Worm (Caenorhabditis elegans) whole organism, late embryonic: ENCODE data around the gene F49F1.9.

Experiments used
- F13H6.1 ChIP-seq: sonication (generic microtip); optimal IDR thresholded peaks from 2 replicates; lab custom pipeline; 2016; ENCODE audit warnings: missing genetic modification characterization, missing compliant biosample characterization
- K02D7.2 ChIP-seq: sonication (generic microtip); optimal IDR thresholded peaks from 2 replicates; lab custom pipeline; 2017; ENCODE audit warnings: mild to moderate bottlenecking, missing genetic modification characterization, missing compliant biosample characterization
- ceh-18 ChIP-seq: sonication (generic microtip); optimal IDR thresholded peaks from 2 replicates; lab custom pipeline; 2016; ENCODE audit warnings: missing genetic modification characterization, missing compliant biosample characterization
- ceh-48 ChIP-seq: sonication (generic microtip); optimal IDR thresholded peaks from 2 replicates; lab custom pipeline; 2016; ENCODE audit warnings: missing genetic modification characterization, inconsistent platforms, missing compliant biosample characterization
- ceh-6 ChIP-seq: fragments of 200-800 bp; sonication (Bioruptor generic); optimal IDR thresholded peaks from 2 replicates; lab custom pipeline; 2018; ENCODE audit warnings: mild to moderate bottlenecking, missing genetic modification characterization, missing compliant biosample characterization
- dve-1 ChIP-seq: sonication (generic microtip); optimal IDR thresholded peaks from 2 replicates; lab custom pipeline; 2017; ENCODE audit warnings: antibody characterized with exemption, mild to moderate bottlenecking, missing genetic modification characterization, missing compliant biosample characterization
- fkh-10 ChIP-seq: fragments of 150-350 bp; optimal IDR thresholded peaks from 2 replicates; lab custom pipeline; 2014; ENCODE audit warnings: missing biosample characterization, missing genetic modification reagents, missing genetic modification characterization
- lim-6 ChIP-seq: sonication (generic microtip); optimal IDR thresholded peaks from 2 replicates; lab custom pipeline; 2016; ENCODE audit warnings: missing genetic modification characterization, missing compliant biosample characterization
- nfya-1 ChIP-seq: sonication (generic microtip); optimal IDR thresholded peaks from 2 replicates; lab custom pipeline; 2017; ENCODE audit warnings: missing genetic modification characterization, mild to moderate bottlenecking, missing compliant biosample characterization, antibody characterized with exemption, moderate library complexity
- nhr-232 ChIP-seq: sonication (generic microtip); optimal IDR thresholded peaks from 2 replicates; lab custom pipeline; 2016; ENCODE audit warnings: missing genetic modification characterization, missing compliant biosample characterization
- pqm-1 ChIP-seq: sonication (generic microtip); optimal IDR thresholded peaks from 2 replicates; lab custom pipeline; 2016; ENCODE audit warnings: missing genetic modification characterization, missing compliant biosample characterization
- pros-1 ChIP-seq: fragments of 150-350 bp; optimal IDR thresholded peaks from 2 replicates; lab custom pipeline; 2014; ENCODE audit warnings: missing biosample characterization, missing genetic modification reagents, missing genetic modification characterization
- ttx-3 ChIP-seq: sonication (generic microtip); optimal IDR thresholded peaks from 2 replicates; lab custom pipeline; 2016; ENCODE audit warnings: missing genetic modification reagents, missing genetic modification characterization, missing compliant biosample characterization
- unc-42 ChIP-seq: sonication (generic microtip); optimal IDR thresholded peaks from 2 replicates; lab custom pipeline; 2016; ENCODE audit warnings: missing genotype, missing genetic modification characterization, missing compliant biosample characterization

ce11 chrIV:4139022-4139421, 1.6 kb upstream of the F49F1.9 start, which contains the start of gene F49F1.10:
- TF ChIP-seq ceh-48 (no peak), unc-42 (tag; lab: Kevin White, UChicago) (no peak), pros-1 (tag; lab: Kevin White, UChicago) (no peak), dve-1 (tag; lab: Kevin White, UChicago) (no peak), fkh-10 (GFP tag; lab: Kevin White, UChicago) (no peak), nfya-1 (tag; lab: Kevin White, UChicago) (no peak), ceh-6 (no peak), F13H6.1 (tag; lab: Kevin White, UChicago) (no peak), ttx-3 (tag; lab: Kevin White, UChicago) (no peak), lim-6 (no peak), nhr-232 (tag; lab: Kevin White, UChicago) (no peak), pqm-1 (no peak), K02D7.2 (tag; lab: Kevin White, UChicago) (no peak), ceh-18 (tag; lab: Kevin White, UChicago) (no peak)
